Fruit fly (Drosophila melanogaster): ENCODE data around the gene Lkb1.

Lkb1 gene

DNA sequence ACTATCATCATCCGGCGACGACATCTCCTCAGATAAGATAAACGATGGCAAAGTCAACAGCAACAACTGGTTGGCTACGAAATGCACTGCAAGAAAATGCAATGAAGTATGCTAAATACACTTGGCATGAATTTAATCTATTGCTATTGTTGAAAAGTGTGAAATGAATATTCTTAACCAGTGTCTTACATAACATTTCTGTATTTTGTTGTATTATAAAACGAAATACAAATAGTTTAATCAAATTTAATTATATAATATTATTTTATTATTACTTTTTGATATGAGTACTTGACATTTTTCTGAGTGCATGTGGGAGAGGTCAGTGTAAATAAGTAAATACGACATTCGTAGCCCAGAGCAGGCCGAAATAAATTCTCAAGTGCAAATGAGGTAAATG, 37.2 kb downstream of the Lkb1 start (continued):
- no peak for TF ChIP-seq CG6854 (GFP tag; optimal IDR thresholded peaks at IDR 0.05)
- no peak for TF ChIP-seq topi (GFP tag; optimal IDR thresholded peaks at IDR 0.05)
- peak; percentile 52 for TF ChIP-seq dsx (GFP tag; optimal IDR thresholded peaks at IDR 0.05; ENCODE audit: poor library complexity, severe bottlenecking)
- TF ChIP-seq acj6 (GFP tag; optimal IDR thresholded peaks at IDR 0.05): peak; percentile 32
- TF ChIP-seq CG8319 (GFP tag; optimal IDR thresholded peaks at IDR 0.05): no peak
- TF ChIP-seq Hr38 (GFP tag; optimal IDR thresholded peaks at IDR 0.05): no peak
- TF ChIP-seq Sox15 (GFP tag; optimal IDR thresholded peaks at IDR 0.05): no peak
- peak; percentile 49 for TF ChIP-seq CG9139 (GFP tag; optimal IDR thresholded peaks at IDR 0.05)
- no peak for TF ChIP-seq cyc (GFP tag; optimal IDR thresholded peaks at IDR 0.05)
- peak; percentile 31; the same call in 1 of the 2 replicates for TF ChIP-seq CG11294 (GFP tag; IDR thresholded peaks at IDR 0.05)
- TF ChIP-seq CG10631 (GFP tag; optimal IDR thresholded peaks at IDR 0.05): peak; percentile 48
- no peak for TF ChIP-seq CG31627 (GFP tag; optimal IDR thresholded peaks at IDR 0.05)
- TF ChIP-seq CG10669 (GFP tag; optimal IDR thresholded peaks at IDR 0.05): peak; percentile 46

DNA sequence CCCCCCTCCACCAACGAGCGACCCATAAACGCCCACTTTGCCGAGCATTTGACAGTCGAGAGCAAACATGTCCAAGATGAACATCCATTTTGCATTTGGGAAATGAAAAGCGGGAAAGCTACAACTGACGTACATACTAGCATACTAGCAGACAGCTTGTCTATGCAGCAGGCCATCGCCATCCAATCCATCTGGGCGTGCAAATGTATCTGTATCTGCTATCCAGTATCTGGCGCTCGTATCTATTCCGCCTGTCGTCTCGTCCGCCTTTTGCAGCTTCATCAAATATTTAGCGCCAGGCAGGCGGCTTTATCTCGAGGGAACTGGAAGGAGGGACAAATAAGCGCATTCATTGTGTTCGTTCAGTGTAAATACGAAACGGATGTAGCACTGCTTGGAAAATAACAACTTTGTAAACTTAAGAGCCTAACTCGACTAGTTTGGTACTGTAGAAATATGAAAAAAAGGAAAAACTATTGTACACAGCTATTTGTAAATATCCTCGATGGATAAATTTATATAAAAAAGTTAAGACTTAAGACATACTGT, 37.7 kb downstream of the Lkb1 start:
- TF ChIP-seq esn (GFP tag; optimal IDR thresholded peaks at IDR 0.05) (peak; percentile 21), Blimp-1 (GFP tag; optimal IDR thresholded peaks at IDR 0.05) (no peak), svp (GFP tag) (no peak), CG11294 (GFP tag; IDR thresholded peaks at IDR 0.05) (no peak), CG34406 (GFP tag; optimal IDR thresholded peaks at IDR 0.05) (no peak), Sox15 (GFP tag; optimal IDR thresholded peaks at IDR 0.05) (no peak), CG15336 (GFP tag; IDR thresholded peaks at IDR 0.05) (no peak), Hr39 (GFP tag; optimal IDR thresholded peaks at IDR 0.05) (peak; percentile 18), CG10669 (GFP tag; optimal IDR thresholded peaks at IDR 0.05) (peak; percentile 36), Met (GFP tag; optimal IDR thresholded peaks at IDR 0.05) (peak; percentile 6), salr (GFP tag; optimal IDR thresholded peaks at IDR 0.05) (peak in 1 of 2 experiments; percentile 53), dac (GFP tag; optimal IDR thresholded peaks at IDR 0.05) (no peak), CG3032 (tag; optimal IDR thresholded peaks at IDR 0.05) (peak; percentile 1), Eip75B (GFP tag; optimal IDR thresholded peaks at IDR 0.05) (no peak), Lpt (GFP tag; optimal IDR thresholded peaks at IDR 0.05) (no peak), CG10631 (GFP tag; optimal IDR thresholded peaks at IDR 0.05) (peak; percentile 8), CG6854 (GFP tag; optimal IDR thresholded peaks at IDR 0.05) (no peak), pdm3 (GFP tag; optimal IDR thresholded peaks at IDR 0.05) (no peak), Eip78C (GFP tag) (peak; percentile 70), Sox14 (GFP tag; optimal IDR thresholded peaks at IDR 0.05) (no peak), CG7368 (GFP tag; optimal IDR thresholded peaks at IDR 0.05) (peak; percentile 41), OdsH (GFP tag; optimal IDR thresholded peaks at IDR 0.05) (no peak), Ets96B (tag; optimal IDR thresholded peaks at IDR 0.05) (no peak), Ets21C (GFP tag; optimal IDR thresholded peaks at IDR 0.05) (no peak), CG8119 (GFP tag; IDR thresholded peaks at IDR 0.05) (no peak), Sox102F (GFP tag; optimal IDR thresholded peaks at IDR 0.05) (no peak), Smox (GFP tag; optimal IDR thresholded peaks at IDR 0.05) (no peak), fd85E (GFP tag; optimal IDR thresholded peaks at IDR 0.05) (no peak), CG11902 (GFP tag; optimal IDR thresholded peaks at IDR 0.05) (no peak), vri (GFP tag; optimal IDR thresholded peaks at IDR 0.05) (no peak), fd59A (GFP tag; optimal IDR thresholded peaks at IDR 0.05) (peak; percentile 19), fkh (GFP tag; optimal IDR thresholded peaks at IDR 0.05) (peak; percentile 56), CG16779 (tag; optimal IDR thresholded peaks at IDR 0.05) (no peak), net (GFP tag; optimal IDR thresholded peaks at IDR 0.05) (no peak), spab (GFP tag; optimal IDR thresholded peaks at IDR 0.05) (no peak), Eip93F (GFP tag; optimal IDR thresholded peaks at IDR 0.05) (no peak), dsx (GFP tag; optimal IDR thresholded peaks at IDR 0.05; ENCODE audit: poor library complexity, severe bottlenecking) (peak; percentile 32), CG6808 (GFP tag; optimal IDR thresholded peaks at IDR 0.05) (peak; percentile 6), CG4318 (GFP tag; optimal IDR thresholded peaks at IDR 0.05) (no peak), cyc (GFP tag; optimal IDR thresholded peaks at IDR 0.05) (peak; percentile 9), CG8319 (GFP tag; optimal IDR thresholded peaks at IDR 0.05) (no peak), Hr38 (GFP tag; optimal IDR thresholded peaks at IDR 0.05) (no peak), CG1621 (tag; optimal IDR thresholded peaks at IDR 0.05) (peak; percentile 23), lz (GFP tag; optimal IDR thresholded peaks at IDR 0.05) (peak; percentile 6), CG3919 (GFP tag; optimal IDR thresholded peaks at IDR 0.05) (peak; percentile 43)

Data from whole organism, prepupa.